Fruit fly (Drosophila melanogaster): ENCODE data around the gene sky.
A peak's percentile ranks its signal among the peaks of the same experiment; 100 is the strongest.

sky gene

dm6 chr2L:20922196-20923087, 3.7 kb upstream of the sky start, which contains the start of gene Mtp:
Gene Mtp, minus strand, starts transcription at chr2L:20922876.
- peak; percentile 74 for TF ChIP-seq CG9948 (tag; optimal IDR thresholded peaks at IDR 0.05)
- TF ChIP-seq CG8159 (tag; optimal IDR thresholded peaks at IDR 0.05), result peak; percentile 72
- TF ChIP-seq D1 (tag; optimal IDR thresholded peaks at IDR 0.05), result no peak
- peak; percentile 84 for TF ChIP-seq CG32121 (GFP tag; IDR thresholded peaks at IDR 0.05)
- peak; percentile 72 for TF ChIP-seq CG17806 (tag; optimal IDR thresholded peaks at IDR 0.05)
- peak; percentile 89 for TF ChIP-seq EcR (GFP tag; optimal IDR thresholded peaks at IDR 0.05)
- TF ChIP-seq Ets98B (GFP tag; IDR thresholded peaks at IDR 0.05), result peak; percentile 74
- TF ChIP-seq Pif1B (GFP tag; optimal IDR thresholded peaks at IDR 0.05), result peak; percentile 81
- 0 out of 2 replicates have a peak, but pooled peaks have one; percentile 34 for TF ChIP-seq rn (GFP tag; IDR thresholded peaks at IDR 0.05)
- no peak for TF ChIP-seq CG13204 (GFP tag; optimal IDR thresholded peaks at IDR 0.05)
- peak; percentile 76 for TF ChIP-seq Snoo (tag; optimal IDR thresholded peaks at IDR 0.05)
- TF ChIP-seq gl (tag; optimal IDR thresholded peaks at IDR 0.05), result peak; percentile 57
- TF ChIP-seq CG12605 (GFP tag; IDR thresholded peaks at IDR 0.05), result peak; percentile 76
- TF ChIP-seq CG8301 (tag; optimal IDR thresholded peaks at IDR 0.05), result peak; percentile 81
- TF ChIP-seq CG10348 (GFP tag; IDR thresholded peaks at IDR 0.05), result no peak
- peak; percentile 73 for TF ChIP-seq CG15710 (tag; optimal IDR thresholded peaks at IDR 0.05)
- TF ChIP-seq CG14655 (GFP tag; optimal IDR thresholded peaks at IDR 0.05), result no peak
- TF ChIP-seq CG4496 (GFP tag; IDR thresholded peaks at IDR 0.05), result peak; percentile 71
- peak; percentile 82 for TF ChIP-seq Pif1A (GFP tag; optimal IDR thresholded peaks at IDR 0.05)
- TF ChIP-seq CG34367 (tag; optimal IDR thresholded peaks at IDR 0.05), result peak; percentile 66
- TF ChIP-seq fd96Ca (GFP tag; IDR thresholded peaks at IDR 0.05), result peak; percentile 83

DNA sequence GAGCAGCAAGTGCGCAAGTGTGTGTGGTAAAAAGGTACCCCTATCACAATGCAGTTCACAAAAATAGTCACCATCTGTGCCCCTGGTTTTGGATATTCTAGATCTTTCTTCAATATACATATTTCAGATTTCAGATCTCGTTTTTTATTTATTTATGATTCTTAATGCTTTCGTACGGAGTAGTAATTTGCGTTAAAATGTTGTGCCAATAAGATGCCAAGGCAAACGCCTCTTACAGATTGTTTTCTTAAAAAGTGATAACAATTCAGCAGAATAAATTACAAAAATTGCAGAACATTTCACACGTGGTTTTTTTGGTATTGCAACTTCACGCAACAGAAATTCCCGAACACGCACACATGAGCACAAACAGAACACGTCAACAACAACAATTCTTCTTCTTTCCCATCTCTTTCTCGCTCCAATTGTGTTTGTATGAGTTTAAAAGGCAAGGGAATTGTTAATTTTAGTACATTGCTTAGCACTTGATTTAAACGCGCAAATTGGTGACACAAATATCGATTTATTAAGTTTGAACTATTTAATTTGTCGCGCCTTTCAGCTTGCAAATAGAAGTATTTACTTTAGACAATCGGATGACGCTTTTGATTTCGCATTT, 566 bp downstream of the sky start:
- TF ChIP-seq rn (GFP tag; IDR thresholded peaks at IDR 0.05) (no peak), D1 (tag; optimal IDR thresholded peaks at IDR 0.05) (no peak), fd96Ca (GFP tag; IDR thresholded peaks at IDR 0.05) (no peak), CG14655 (GFP tag; optimal IDR thresholded peaks at IDR 0.05) (peak; percentile 29), CG32121 (GFP tag; IDR thresholded peaks at IDR 0.05) (peak; percentile 34; the same call in 1 of the 2 replicates), CG15710 (tag; optimal IDR thresholded peaks at IDR 0.05) (peak; percentile 65), CG4496 (GFP tag; IDR thresholded peaks at IDR 0.05) (peak; percentile 71), CG34367 (tag; optimal IDR thresholded peaks at IDR 0.05) (peak; percentile 36), Snoo (tag; optimal IDR thresholded peaks at IDR 0.05) (peak; percentile 71), CG10348 (GFP tag; IDR thresholded peaks at IDR 0.05) (0 out of 2 replicates have a peak, but pooled peaks have one; percentile 32), CG12605 (GFP tag; IDR thresholded peaks at IDR 0.05) (peak; percentile 87), CG8301 (tag; optimal IDR thresholded peaks at IDR 0.05) (peak; percentile 69), CG9948 (tag; optimal IDR thresholded peaks at IDR 0.05) (peak; percentile 46), EcR (GFP tag; optimal IDR thresholded peaks at IDR 0.05) (no peak), CG17806 (tag; optimal IDR thresholded peaks at IDR 0.05) (peak; percentile 25), Ets98B (GFP tag; IDR thresholded peaks at IDR 0.05) (peak; percentile 74), Pif1B (GFP tag; optimal IDR thresholded peaks at IDR 0.05) (peak; percentile 77), CG8159 (tag; optimal IDR thresholded peaks at IDR 0.05) (no peak), gl (tag; optimal IDR thresholded peaks at IDR 0.05) (no peak), Pif1A (GFP tag; optimal IDR thresholded peaks at IDR 0.05) (peak; percentile 15)

dm6 chr2L:20917235-20918055, 1.3 kb downstream of the sky start:
- TF ChIP-seq EcR (GFP tag; optimal IDR thresholded peaks at IDR 0.05), result no peak
- TF ChIP-seq CG12605 (GFP tag; IDR thresholded peaks at IDR 0.05), result 0 out of 2 replicates have a peak, but pooled peaks have one; percentile 10
- TF ChIP-seq Ets98B (GFP tag; IDR thresholded peaks at IDR 0.05), result no peak; the same call in 1 of the 2 replicates
- TF ChIP-seq CG10348 (GFP tag; IDR thresholded peaks at IDR 0.05), result no peak
- peak; percentile 88 for TF ChIP-seq CG14655 (GFP tag; optimal IDR thresholded peaks at IDR 0.05)
- TF ChIP-seq CG34367 (tag; optimal IDR thresholded peaks at IDR 0.05), result peak; percentile 54
- TF ChIP-seq D1 (tag; optimal IDR thresholded peaks at IDR 0.05), result peak; percentile 80
- peak; percentile 52 for TF ChIP-seq Pif1B (GFP tag; optimal IDR thresholded peaks at IDR 0.05)
- TF ChIP-seq CG15710 (tag; optimal IDR thresholded peaks at IDR 0.05), result peak; percentile 51
- peak; percentile 28; the same call in 2 of the 3 replicates for TF ChIP-seq CG4496 (GFP tag; IDR thresholded peaks at IDR 0.05)
- TF ChIP-seq CG8301 (tag; optimal IDR thresholded peaks at IDR 0.05), result peak; percentile 88
- TF ChIP-seq Pif1A (GFP tag; optimal IDR thresholded peaks at IDR 0.05), result peak; percentile 84
- TF ChIP-seq CG32121 (GFP tag; IDR thresholded peaks at IDR 0.05), result peak; percentile 65; the same call in 1 of the 2 replicates
- TF ChIP-seq rn (GFP tag; IDR thresholded peaks at IDR 0.05), result no peak; the same call in 1 of the 2 replicates
- peak; percentile 87 for TF ChIP-seq CG9948 (tag; optimal IDR thresholded peaks at IDR 0.05)
- TF ChIP-seq fd96Ca (GFP tag; IDR thresholded peaks at IDR 0.05), result peak; percentile 13; the same call in 2 of the 3 replicates
- peak; percentile 88 for TF ChIP-seq CG8159 (tag; optimal IDR thresholded peaks at IDR 0.05)
- TF ChIP-seq Snoo (tag; optimal IDR thresholded peaks at IDR 0.05), result peak; percentile 40
- TF ChIP-seq CG13204 (GFP tag; optimal IDR thresholded peaks at IDR 0.05), result no peak
- TF ChIP-seq CG17806 (tag; optimal IDR thresholded peaks at IDR 0.05), result peak; percentile 87
- TF ChIP-seq gl (tag; optimal IDR thresholded peaks at IDR 0.05), result peak; percentile 55

DNA sequence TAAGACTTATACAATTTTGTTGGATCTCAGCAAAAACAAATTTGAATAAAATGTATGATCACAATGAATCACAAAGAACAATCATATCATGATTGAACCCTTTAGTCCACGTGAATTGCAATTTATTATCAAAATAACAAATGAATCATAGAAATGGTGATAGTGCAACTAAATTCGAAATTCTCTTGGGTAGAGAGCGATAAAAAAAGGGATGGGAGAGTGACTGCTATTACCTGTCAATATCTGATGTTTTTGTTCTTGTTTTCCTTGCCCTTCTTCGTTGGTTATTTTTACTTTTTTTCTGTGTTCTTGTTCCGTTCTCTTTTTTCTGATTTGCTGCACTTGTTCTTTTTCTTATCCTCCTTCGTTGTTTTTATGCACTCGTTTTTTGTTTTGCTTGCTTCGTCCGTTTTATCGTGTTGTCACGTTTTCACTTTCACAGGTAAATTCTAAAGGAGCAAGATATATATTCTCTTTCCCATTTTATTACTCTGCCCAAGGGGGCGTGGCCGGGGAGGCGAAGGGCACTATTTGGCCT, 2.0 kb downstream of the sky start:
- TF ChIP-seq CG8159 (tag; optimal IDR thresholded peaks at IDR 0.05), result peak; percentile 73
- TF ChIP-seq Ets98B (GFP tag; IDR thresholded peaks at IDR 0.05), result no peak
- TF ChIP-seq D1 (tag; optimal IDR thresholded peaks at IDR 0.05), result peak; percentile 47
- no peak; the same call in 1 of the 2 replicates for TF ChIP-seq CG12605 (GFP tag; IDR thresholded peaks at IDR 0.05)
- peak; percentile 71 for TF ChIP-seq CG34367 (tag; optimal IDR thresholded peaks at IDR 0.05)
- TF ChIP-seq Pif1A (GFP tag; optimal IDR thresholded peaks at IDR 0.05), result peak; percentile 16
- TF ChIP-seq Snoo (tag; optimal IDR thresholded peaks at IDR 0.05), result no peak
- TF ChIP-seq CG13204 (GFP tag; optimal IDR thresholded peaks at IDR 0.05), result peak; percentile 70
- TF ChIP-seq CG15710 (tag; optimal IDR thresholded peaks at IDR 0.05), result peak; percentile 60
- peak; percentile 36 for TF ChIP-seq CG17806 (tag; optimal IDR thresholded peaks at IDR 0.05)
- TF ChIP-seq gl (tag; optimal IDR thresholded peaks at IDR 0.05), result peak; percentile 90
- peak; percentile 33 for TF ChIP-seq EcR (GFP tag; optimal IDR thresholded peaks at IDR 0.05)
- no peak for TF ChIP-seq CG4496 (GFP tag; IDR thresholded peaks at IDR 0.05)
- TF ChIP-seq CG9948 (tag; optimal IDR thresholded peaks at IDR 0.05), result peak; percentile 44

All from whole organism, pupa.